Worm (Caenorhabditis elegans): ENCODE data around the gene Y54E2A.8.

- TF ChIP-seq tab-1 (GFP tag; IDR thresholded peaks at IDR 0.05) (no peak), klf-2 (GFP tag; conservative IDR thresholded peaks at IDR 0.05) (no peak), med-1 (GFP tag; optimal IDR thresholded peaks at IDR 0.05; ENCODE audit: insufficient read depth) (no peak), ref-1 (GFP tag; conservative IDR thresholded peaks at IDR 0.05) (no peak), flt-1 (GFP tag; IDR thresholded peaks at IDR 0.05) (no peak)
These were observed 14.3 kb downstream of the Y54E2A.8 start for ce11 chrII:14792470-14792869.

All from whole organism, midembryonic.